Fruit fly (Drosophila melanogaster) whole organism, embryonic: ENCODE results near the gene sima.
A peak's percentile ranks its signal among the peaks of the same experiment; 100 is the strongest.

ENCODE experiments used
- Atf-2 ChIP-seq: fragments of 200-800 bp; sonication (Bioruptor generic); optimal IDR thresholded peaks from 2 replicates; lab custom pipeline; 2016; ENCODE audit warnings: missing biosample characterization, missing genetic modification characterization
- CG10366 ChIP-seq: fragments of 200-800 bp; sonication (Bioruptor generic); IDR thresholded peaks from 2 replicates; pipeline ENCODE4 v1.3.6; 2022; ENCODE audit warnings: missing biosample characterization, missing genetic modification characterization
- CG10979 ChIP-seq: fragments of 200-800 bp; sonication (Bioruptor generic); optimal IDR thresholded peaks from 2 replicates; lab custom pipeline; 2018; ENCODE audit warnings: missing biosample characterization, mild to moderate bottlenecking, missing genetic modification characterization, moderate library complexity
- CG11504 ChIP-seq: fragments of 200-800 bp; sonication (Bioruptor generic); optimal IDR thresholded peaks from 3 replicates; lab custom pipeline; 2019; ENCODE audit warnings: missing biosample characterization, mild to moderate bottlenecking, missing genetic modification characterization, moderate library complexity
- CG13424 ChIP-seq: fragments of 200-800 bp; sonication (Bioruptor generic); optimal IDR thresholded peaks from 2 replicates; lab custom pipeline; 2019; ENCODE audit warnings: missing biosample characterization, mild to moderate bottlenecking, missing genetic modification characterization, moderate library complexity
- CG13894 ChIP-seq: fragments of 200-800 bp; sonication (Bioruptor generic); optimal IDR thresholded peaks from 3 replicates; lab custom pipeline; 2018; ENCODE audit warnings: missing biosample characterization, mild to moderate bottlenecking, missing genetic modification characterization, moderate library complexity
- CG15269 ChIP-seq: fragments of 200-800 bp; sonication (Bioruptor generic); optimal IDR thresholded peaks from 2 replicates; lab custom pipeline; 2018; ENCODE audit warnings: missing biosample characterization, mild to moderate bottlenecking, missing genetic modification characterization, moderate library complexity
- CG18011 ChIP-seq: fragments of 200-800 bp; sonication (Bioruptor generic); optimal IDR thresholded peaks from 2 replicates; lab custom pipeline; 2017; ENCODE audit warnings: missing biosample characterization, missing genetic modification characterization, mild to moderate bottlenecking, moderate library complexity, missing genotype
- CG2199 ChIP-seq: fragments of 200-800 bp; sonication (Bioruptor generic); IDR thresholded peaks from 3 replicates; pipeline ENCODE4 v1.3.6; 2022; ENCODE audit warnings: missing biosample characterization, missing genetic modification characterization
- CG2678 ChIP-seq: fragments of 200-800 bp; sonication (Bioruptor generic); optimal IDR thresholded peaks from 3 replicates; lab custom pipeline; 2019; ENCODE audit warnings: missing biosample characterization, mild to moderate bottlenecking, missing genetic modification characterization, moderate library complexity
- CG2889 ChIP-seq: fragments of 200-800 bp; sonication (Bioruptor generic); IDR thresholded peaks from 3 replicates; pipeline ENCODE4 v1.3.6; 2022; ENCODE audit warnings: missing biosample characterization, missing genetic modification characterization
- CG32532 ChIP-seq: fragments of 200-800 bp; sonication (Bioruptor generic); IDR thresholded peaks from 2 replicates; pipeline ENCODE4 v1.3.6; 2022; ENCODE audit warnings: missing biosample characterization, missing genetic modification characterization
- CG32772 ChIP-seq: fragments of 200-800 bp; sonication (Bioruptor generic); IDR thresholded peaks from 2 replicates; pipeline ENCODE4 v1.3.6; 2022; ENCODE audit warnings: missing biosample characterization, missing genetic modification characterization
- CG3407 ChIP-seq: fragments of 200-800 bp; sonication (Bioruptor generic); optimal IDR thresholded peaks from 2 replicates; lab custom pipeline; 2018; ENCODE audit warnings: missing biosample characterization, mild to moderate bottlenecking, missing genetic modification characterization
- CG3838 ChIP-seq: fragments of 200-800 bp; sonication (Bioruptor generic); optimal IDR thresholded peaks from 3 replicates; lab custom pipeline; 2016; ENCODE audit warnings: missing biosample characterization, missing genetic modification characterization
- CG42726 ChIP-seq: fragments of 200-800 bp; sonication (Bioruptor generic); IDR thresholded peaks from 2 replicates; pipeline ENCODE4 v1.3.6; 2022; ENCODE audit warnings: missing biosample characterization, missing genetic modification characterization; ENCODE audit not compliant: partially characterized antibody
- CG4820 ChIP-seq: fragments of 200-800 bp; sonication (Bioruptor generic); optimal IDR thresholded peaks from 3 replicates; lab custom pipeline; 2016; ENCODE audit warnings: missing biosample characterization, missing genetic modification characterization
- CG5953 ChIP-seq: fragments of 200-800 bp; sonication (Bioruptor generic); IDR thresholded peaks from 2 replicates; pipeline ENCODE4 v1.3.6; 2022; ENCODE audit warnings: missing biosample characterization, missing genetic modification characterization
- CG6654 ChIP-seq: fragments of 200-800 bp; sonication (Bioruptor generic); optimal IDR thresholded peaks from 2 replicates; lab custom pipeline; 2017; ENCODE audit warnings: missing biosample characterization, mild to moderate bottlenecking, missing genetic modification characterization
- CG7372 ChIP-seq: fragments of 200-800 bp; sonication (Bioruptor generic); IDR thresholded peaks from 2 replicates; pipeline ENCODE4 v1.3.6; 2022; ENCODE audit warnings: missing biosample characterization, missing genetic modification characterization
- CG8290 ChIP-seq, 3 experiments: fragments of 200-800 bp; sonication (Bioruptor generic); optimal IDR thresholded peaks; 2 replicates each; lab custom pipeline; 2016 to 2019; ENCODE audit warnings: missing biosample characterization in 3 of 3, missing genetic modification characterization in 3 of 3, mild to moderate bottlenecking in 2 of 3, moderate library complexity in 1 of 3
- CG9215 ChIP-seq: fragments of 200-800 bp; sonication (Bioruptor generic); IDR thresholded peaks from 2 replicates; pipeline ENCODE4 v1.3.6; 2022; ENCODE audit warnings: missing biosample characterization, missing genetic modification characterization
- CG9609 ChIP-seq: fragments of 200-800 bp; sonication (Bioruptor generic); optimal IDR thresholded peaks from 3 replicates; lab custom pipeline; 2016; ENCODE audit warnings: missing biosample characterization, missing genetic modification characterization
- CoRest ChIP-seq: fragments of 200-800 bp; sonication (Bioruptor generic); optimal IDR thresholded peaks from 3 replicates; lab custom pipeline; 2018; ENCODE audit warnings: missing biosample characterization, mild to moderate bottlenecking, missing genetic modification characterization, moderate library complexity
- Deaf1 ChIP-seq: fragments of 200-800 bp; optimal IDR thresholded peaks from 3 replicates; lab custom pipeline; 2019; ENCODE audit warnings: missing biosample characterization, mild to moderate bottlenecking, missing genetic modification characterization, moderate library complexity
- Dip3 ChIP-seq: fragments of 200-800 bp; sonication (Bioruptor generic); optimal IDR thresholded peaks from 3 replicates; lab custom pipeline; 2016; ENCODE audit warnings: missing biosample characterization, missing genetic modification characterization
- Doc3 ChIP-seq: fragments of 200-800 bp; sonication (Bioruptor generic); IDR thresholded peaks from 3 replicates; pipeline ENCODE4 v1.3.6; 2022; ENCODE audit warnings: missing biosample characterization, missing genetic modification characterization; ENCODE audit not compliant: partially characterized antibody
- Fer3 ChIP-seq: fragments of 200-800 bp; sonication (Bioruptor generic); optimal IDR thresholded peaks from 2 replicates; lab custom pipeline; 2018; ENCODE audit warnings: missing biosample characterization, mild to moderate bottlenecking, missing genetic modification characterization, moderate library complexity
- HHEX ChIP-seq: fragments of 200-800 bp; sonication (Bioruptor generic); optimal IDR thresholded peaks from 3 replicates; lab custom pipeline; 2017; ENCODE audit warnings: missing biosample characterization, mild to moderate bottlenecking, missing genetic modification characterization, missing genetic modification reagents
- Hmx ChIP-seq: fragments of 200-800 bp; sonication (Bioruptor generic); optimal IDR thresholded peaks from 2 replicates; lab custom pipeline; 2016; ENCODE audit warnings: missing biosample characterization, missing genetic modification characterization
- Med ChIP-seq: fragments of 200-800 bp; sonication (Bioruptor generic); peaks from one replicate; lab custom pipeline; 2016; ENCODE audit warnings: missing biosample characterization, missing genetic modification characterization, mild to moderate bottlenecking, inconsistent platforms, moderate library complexity
- Pdp1 ChIP-seq, 2 experiments: fragments of 200-800 bp; sonication (Bioruptor generic); optimal IDR thresholded peaks; 3 replicates each; lab custom pipeline; 2016; ENCODE audit warnings: missing biosample characterization in 2 of 2, missing genetic modification characterization in 2 of 2, mild to moderate bottlenecking in 1 of 2, moderate library complexity in 1 of 2
- Ptx1 ChIP-seq: fragments of 200-800 bp; sonication (Bioruptor generic); IDR thresholded peaks from 2 replicates; pipeline ENCODE4 v1.3.6; 2022; ENCODE audit warnings: missing biosample characterization, missing genetic modification characterization
- TFAM ChIP-seq: fragments of 200-800 bp; sonication (Bioruptor generic); optimal IDR thresholded peaks from 2 replicates; lab custom pipeline; 2017; ENCODE audit warnings: missing biosample characterization, missing genetic modification characterization, inconsistent platforms
- Vsx1 ChIP-seq: fragments of 200-800 bp; sonication (Bioruptor generic); optimal IDR thresholded peaks from 2 replicates; lab custom pipeline; 2017; ENCODE audit warnings: missing biosample characterization, mild to moderate bottlenecking, missing genetic modification characterization, missing genetic modification reagents
- amos ChIP-seq: fragments of 200-800 bp; sonication (Bioruptor generic); IDR thresholded peaks from 2 replicates; pipeline ENCODE4 v1.3.6; 2022; ENCODE audit warnings: missing biosample characterization, missing genetic modification characterization; ENCODE audit not compliant: partially characterized antibody
- croc ChIP-seq: fragments of 200-800 bp; sonication (Bioruptor generic); conservative IDR thresholded peaks from 3 replicates; pipeline ENCODE4 v1.3.6; 2022; ENCODE audit warnings: missing biosample characterization, missing genetic modification characterization
- en ChIP-seq: fragments of 200-800 bp; sonication (Bioruptor generic); optimal IDR thresholded peaks from 2 replicates; lab custom pipeline; 2016; ENCODE audit warnings: missing biosample characterization, missing genetic modification characterization
- eve ChIP-seq, 2 experiments: fragments of >200 bp; optimal IDR thresholded peaks; 2 replicates each; lab custom pipeline; 2017; ENCODE audit warnings: missing biosample characterization in 2 of 2, missing genetic modification characterization in 2 of 2
- ken ChIP-seq: fragments of 200-800 bp; sonication (Bioruptor generic); IDR thresholded peaks from 3 replicates; pipeline ENCODE4 v1.3.6; 2022; ENCODE audit warnings: missing biosample characterization, missing genetic modification characterization
- lola ChIP-seq, 3 experiments: fragments of >200 bp in 2 of 3; fragments of 200-800 bp in 1 of 3; sonication (Bioruptor generic) in 1 of 3; optimal IDR thresholded peaks; 2 replicates each; lab custom pipeline; 2017 to 2019; ENCODE audit warnings: missing biosample characterization in 3 of 3, missing genetic modification characterization in 3 of 3, mild to moderate bottlenecking in 1 of 3, moderate library complexity in 1 of 3
- nerfin-2 ChIP-seq: fragments of 200-800 bp; sonication (Bioruptor generic); IDR thresholded peaks from 2 replicates; pipeline ENCODE4 v1.3.6; 2022; ENCODE audit warnings: missing biosample characterization, missing genetic modification characterization; ENCODE audit not compliant: partially characterized antibody
- nmo ChIP-seq: fragments of 200-800 bp; sonication (Bioruptor generic); optimal IDR thresholded peaks from 2 replicates; lab custom pipeline; 2018; ENCODE audit warnings: missing biosample characterization, mild to moderate bottlenecking, missing genetic modification characterization, moderate library complexity
- onecut ChIP-seq: fragments of 200-800 bp; sonication (Bioruptor generic); IDR thresholded peaks from 2 replicates; pipeline ENCODE4 v1.3.6; 2022; ENCODE audit warnings: missing biosample characterization, missing genetic modification characterization
- rib ChIP-seq: fragments of 200-800 bp; sonication (Bioruptor generic); IDR thresholded peaks from 2 replicates; pipeline ENCODE4 v1.3.6; 2022; ENCODE audit warnings: missing biosample characterization, missing genetic modification characterization
- sima ChIP-seq: fragments of 200-800 bp; sonication (Bioruptor generic); optimal IDR thresholded peaks from 2 replicates; lab custom pipeline; 2016; ENCODE audit warnings: missing biosample characterization, missing genetic modification characterization
- so ChIP-seq: fragments of 200-800 bp; sonication (Bioruptor generic); IDR thresholded peaks from 3 replicates; pipeline ENCODE4 v1.3.6; 2022; ENCODE audit warnings: missing biosample characterization, missing genetic modification characterization
- tll ChIP-seq, 2 experiments: fragments of 200-800 bp in 1 of 2; fragments of >200 bp in 1 of 2; sonication (Bioruptor generic) in 1 of 2; optimal IDR thresholded peaks; 2 replicates each; lab custom pipeline; 2017 to 2019; ENCODE audit warnings: missing biosample characterization in 2 of 2, missing genetic modification characterization in 2 of 2, mild to moderate bottlenecking in 1 of 2, moderate library complexity in 1 of 2
- trem ChIP-seq: fragments of 200-800 bp; optimal IDR thresholded peaks from 3 replicates; lab custom pipeline; 2019; ENCODE audit warnings: missing biosample characterization, mild to moderate bottlenecking, missing genetic modification characterization, moderate library complexity
- zen ChIP-seq: fragments of 200-800 bp; sonication (Bioruptor generic); optimal IDR thresholded peaks from 3 replicates; lab custom pipeline; 2018; ENCODE audit warnings: missing biosample characterization, mild to moderate bottlenecking, missing genetic modification characterization, moderate library complexity

Gene sima

dm6 chr3R:30153864-30154263 lies 95.8 kb downstream of the sima start (continued):
- TF ChIP-seq tll (GFP tag; optimal IDR thresholded peaks at IDR 0.05; lab: Kevin White, UChicago) (no peak), nmo (GFP tag; lab: Kevin White, UChicago) (no peak), CoRest (tag; lab: Kevin White, UChicago) (no peak), Ptx1 (GFP tag; lab: Robert Waterston, UW) (no peak), lola (GFP tag; optimal IDR thresholded peaks at IDR 0.05; lab: Kevin White, UChicago) (no peak), CG2199 (GFP tag; lab: Robert Waterston, UW) (peak; percentile 90), CG2889 (GFP tag; lab: Robert Waterston, UW) (no peak), Vsx1 (GFP tag; lab: Kevin White, UChicago) (no peak), TFAM (GFP tag; lab: Kevin White, UChicago) (no peak), en (GFP tag; lab: Kevin White, UChicago) (no peak), sima (GFP tag; lab: Kevin White, UChicago) (no peak), CG9609 (GFP tag; lab: Kevin White, UChicago) (no peak), CG4820 (GFP tag; lab: Kevin White, UChicago) (no peak), amos (GFP tag; lab: Robert Waterston, UW) (peak; percentile 18; the same call in 1 of the 2 replicates), CG42726 (GFP tag; lab: Robert Waterston, UW) (0 out of 2 replicates have a peak, but pooled peaks have one; percentile 34), Dip3 (GFP tag; lab: Kevin White, UChicago) (no peak), CG3838 (GFP tag; lab: Kevin White, UChicago) (no peak), CG13894 (tag; lab: Kevin White, UChicago) (no peak), CG32532 (GFP tag; lab: Robert Waterston, UW) (0 out of 2 replicates have a peak, but pooled peaks have one; percentile 24), Deaf1 (no peak), onecut (no peak), Atf-2 (no peak), Hmx (GFP tag; lab: Kevin White, UChicago) (no peak), CG15269 (no peak), CG32772 (GFP tag; lab: Robert Waterston, UW) (no peak), CG6654 (peak; percentile 98), CG13424 (tag; lab: Kevin White, UChicago) (no peak), Med (GFP tag; lab: Kevin White, UChicago) (peak; percentile 36), CG5953 (no peak), CG18011 (GFP tag; lab: Kevin White, UChicago) (peak; percentile 55), rib (GFP tag; lab: Robert Waterston, UW) (no peak), ken (GFP tag; lab: Robert Waterston, UW) (no peak), Pdp1 (GFP tag; optimal IDR thresholded peaks at IDR 0.05; lab: Kevin White, UChicago) (no peak), croc (GFP tag; lab: Robert Waterston, UW) (no peak), Doc3 (GFP tag; lab: Robert Waterston, UW) (no peak), eve (GFP tag; optimal IDR thresholded peaks at IDR 0.05; lab: Kevin White, UChicago) (no peak), CG10366 (GFP tag; lab: Robert Waterston, UW) (no peak), CG10979 (tag; lab: Kevin White, UChicago) (no peak), CG8290 (GFP tag; optimal IDR thresholded peaks at IDR 0.05; lab: Kevin White, UChicago) (no peak), CG8290 (tag; optimal IDR thresholded peaks at IDR 0.05; lab: Kevin White, UChicago) (peak in 1 of 2 experiments; percentile 47), so (GFP tag; lab: Robert Waterston, UW) (no peak), trem (no peak), HHEX (GFP tag; lab: Kevin White, UChicago) (no peak), zen (tag; lab: Kevin White, UChicago) (no peak), CG11504 (tag; lab: Kevin White, UChicago) (no peak), CG3407 (GFP tag; lab: Kevin White, UChicago) (no peak), CG7372 (GFP tag; lab: Robert Waterston, UW) (no peak), Fer3 (tag; lab: Kevin White, UChicago) (no peak), CG2678 (tag; lab: Kevin White, UChicago) (no peak), CG9215 (no peak), nerfin-2 (GFP tag; lab: Robert Waterston, UW) (no peak)
